ENCODE assay signal across 3 worm cellular contexts in the genomic region with DNA sequence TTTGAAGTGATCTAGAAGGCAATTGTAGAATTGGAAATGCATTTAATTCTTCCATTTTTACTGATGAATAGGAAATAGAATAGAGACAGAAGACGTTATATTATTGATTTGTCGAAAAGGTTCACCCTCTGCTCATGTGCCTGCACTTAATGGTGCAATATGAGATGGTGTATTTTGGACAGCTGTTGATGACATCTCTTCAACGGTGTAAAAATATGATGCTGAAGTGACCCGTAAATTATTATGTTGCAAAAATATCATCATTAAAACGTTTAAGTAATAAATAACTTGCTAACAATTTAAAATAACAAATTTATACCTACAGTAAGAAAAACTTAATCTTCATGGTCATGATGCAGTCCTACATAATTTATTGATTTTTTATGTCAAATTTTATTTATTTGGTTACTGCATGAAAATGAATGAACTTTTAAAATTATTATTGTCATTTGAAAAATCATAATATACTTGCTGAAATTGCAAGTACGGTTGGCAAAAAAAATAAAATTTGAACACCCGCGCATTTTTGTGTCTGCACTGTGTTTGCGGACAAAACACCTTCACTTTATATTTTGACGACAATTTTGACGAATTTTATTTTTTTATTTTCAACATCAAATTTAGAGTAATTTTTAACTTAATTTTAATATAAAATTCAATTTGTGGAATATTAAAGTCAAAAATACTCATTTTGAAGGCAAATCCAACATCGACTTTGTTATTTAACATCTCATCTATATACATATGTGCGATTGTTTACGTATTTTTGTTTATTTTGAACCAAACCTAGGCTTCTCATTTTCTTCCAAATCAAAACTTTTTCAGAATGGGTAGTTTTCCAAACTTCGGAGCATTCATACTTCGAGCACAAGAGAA.
TF ChIP-seq lines count a peak whose summit lies in the region.

TSS of gene fbxb-88 (minus strand) at position 151 of the 876 bp plus-strand sequence.
TSS of gene tbck-1 (plus strand) at position 826 of the 876 bp plus-strand sequence.

TF ChIP-seq in whole organism, L1 larva, 84 proteins besides CTCF, POLR2A, EP300 and RAD21 (continued from another document and continues in another):
- TF ChIP-seq ama-1 (optimal IDR thresholded peaks at IDR 0.05; lab: Kevin White, UChicago) = no peak
- TF ChIP-seq zip-4 (GFP tag; optimal IDR thresholded peaks at IDR 0.05; lab: Kevin White, UChicago) = no peak
- TF ChIP-seq lin-35 (GFP tag; optimal IDR thresholded peaks at IDR 0.05; lab: Kevin White, UChicago) = peak; percentile 98
- TF ChIP-seq lin-39 (tag; optimal IDR thresholded peaks at IDR 0.05; lab: Kevin White, UChicago) = peak; percentile 44
- no peak for TF ChIP-seq ceh-63 (GFP tag; optimal IDR thresholded peaks at IDR 0.05; lab: Kevin White, UChicago)
- TF ChIP-seq F16B12.6 (tag; optimal IDR thresholded peaks at IDR 0.05; lab: Kevin White, UChicago) = peak; percentile 94
- TF ChIP-seq sox-4 (tag; optimal IDR thresholded peaks at IDR 0.05; lab: Kevin White, UChicago) = no peak
- no peak for TF ChIP-seq nhr-28 (tag; optimal IDR thresholded peaks at IDR 0.05; lab: Kevin White, UChicago)
- TF ChIP-seq hlh-17 (GFP tag; optimal IDR thresholded peaks at IDR 0.05; lab: Kevin White, UChicago; ENCODE audit: borderline replicate concordance) = no peak
- no peak for TF ChIP-seq fkh-10 (GFP tag; optimal IDR thresholded peaks at IDR 0.05; lab: Kevin White, UChicago)
- TF ChIP-seq nhr-47 (tag; optimal IDR thresholded peaks at IDR 0.05; lab: Kevin White, UChicago) = peak; percentile 68
- no peak for TF ChIP-seq skn-1 (tag; optimal IDR thresholded peaks at IDR 0.05; lab: Kevin White, UChicago)
- TF ChIP-seq unc-62 (GFP tag; optimal IDR thresholded peaks at IDR 0.05; lab: Kevin White, UChicago) = no peak
- no peak for TF ChIP-seq nhr-84 (tag; optimal IDR thresholded peaks at IDR 0.05; lab: Kevin White, UChicago)
- no peak for TF ChIP-seq unc-30 (tag; optimal IDR thresholded peaks at IDR 0.05; lab: Kevin White, UChicago)
- TF ChIP-seq lin-14 (GFP tag; optimal IDR thresholded peaks at IDR 0.05; lab: Kevin White, UChicago) = no peak
- no peak for TF ChIP-seq jun-1 (tag; optimal IDR thresholded peaks at IDR 0.05; lab: Kevin White, UChicago)
- no peak for TF ChIP-seq nhr-76 (tag; optimal IDR thresholded peaks at IDR 0.05; lab: Kevin White, UChicago)
- no peak for TF ChIP-seq sptf-1 (tag; optimal IDR thresholded peaks at IDR 0.05; lab: Kevin White, UChicago)
- TF ChIP-seq hlh-4 (tag; optimal IDR thresholded peaks at IDR 0.05; lab: Kevin White, UChicago) = no peak
- no peak for TF ChIP-seq nhr-11 (tag; optimal IDR thresholded peaks at IDR 0.05; lab: Kevin White, UChicago)
- no peak for TF ChIP-seq mab-9 (GFP tag; IDR thresholded peaks at IDR 0.05; lab: Robert Waterston, UW)
- no peak for TF ChIP-seq ceh-88 (GFP tag; IDR thresholded peaks at IDR 0.05; lab: Robert Waterston, UW)
- TF ChIP-seq dsc-1 (tag; optimal IDR thresholded peaks at IDR 0.05; lab: Kevin White, UChicago) = peak; percentile 37
- TF ChIP-seq lin-13 (GFP tag; optimal IDR thresholded peaks at IDR 0.05; lab: Kevin White, UChicago) = no peak
- no peak for TF ChIP-seq pax-3 (tag; optimal IDR thresholded peaks at IDR 0.05; lab: Kevin White, UChicago)
- no peak for TF ChIP-seq nhr-77 (tag; optimal IDR thresholded peaks at IDR 0.05; lab: Kevin White, UChicago)
- TF ChIP-seq zag-1 (tag; optimal IDR thresholded peaks at IDR 0.05; lab: Kevin White, UChicago) = no peak
- peak; percentile 62 for TF ChIP-seq tbx-2 (tag; optimal IDR thresholded peaks at IDR 0.05; lab: Kevin White, UChicago)
- no peak for TF ChIP-seq C04F5.9 (tag; optimal IDR thresholded peaks at IDR 0.05; lab: Kevin White, UChicago)
- no peak for TF ChIP-seq egl-13 (tag; optimal IDR thresholded peaks at IDR 0.05; lab: Kevin White, UChicago)
- peak; percentile 44 for TF ChIP-seq snpc-4 (tag; optimal IDR thresholded peaks at IDR 0.05; lab: Kevin White, UChicago)
- peak; percentile 95 to 98 (median 97) for TF ChIP-seq dpl-1 (GFP tag; optimal IDR thresholded peaks at IDR 0.05; lab: Kevin White, UChicago)
- no peak for TF ChIP-seq mef-2 (tag; optimal IDR thresholded peaks at IDR 0.05; lab: Kevin White, UChicago)
- TF ChIP-seq ceh-82 (tag; optimal IDR thresholded peaks at IDR 0.05; lab: Kevin White, UChicago) = peak in 2 of 3 experiments; percentile 53 to 62
- no peak for TF ChIP-seq alr-1 (tag; optimal IDR thresholded peaks at IDR 0.05; lab: Kevin White, UChicago; ENCODE audit: borderline replicate concordance)
- TF ChIP-seq ztf-4 (tag; optimal IDR thresholded peaks at IDR 0.05; lab: Kevin White, UChicago) = no peak
- peak; percentile 21 for TF ChIP-seq unc-86 (tag; optimal IDR thresholded peaks at IDR 0.05; lab: Kevin White, UChicago)
- peak; percentile 46 for TF ChIP-seq nhr-90 (tag; optimal IDR thresholded peaks at IDR 0.05; lab: Kevin White, UChicago; ENCODE audit: poor library complexity)
- TF ChIP-seq lsy-2 (tag; optimal IDR thresholded peaks at IDR 0.05; lab: Kevin White, UChicago) = peak; percentile 70 to 82
- no peak for TF ChIP-seq pqm-1 (tag; optimal IDR thresholded peaks at IDR 0.05; lab: Kevin White, UChicago)

TF ChIP-seq in whole organism, L3 larva, 47 proteins besides CTCF, POLR2A, EP300 and RAD21 (continued from another document):
- TF ChIP-seq pha-4 (tag; optimal IDR thresholded peaks at IDR 0.05; lab: Kevin White, UChicago) (no peak), nhr-23 (tag; optimal IDR thresholded peaks at IDR 0.05; lab: Kevin White, UChicago) (no peak), pqm-1 (tag; optimal IDR thresholded peaks at IDR 0.05; lab: Kevin White, UChicago) (no peak), ceh-16 (tag; optimal IDR thresholded peaks at IDR 0.05; lab: Kevin White, UChicago) (no peak), ztf-11 (tag; optimal IDR thresholded peaks at IDR 0.05; lab: Kevin White, UChicago) (no peak), hmg-11 (tag; optimal IDR thresholded peaks at IDR 0.05; lab: Kevin White, UChicago) (no peak)
TF ChIP-seq in whole organism, L3 larva: peak in this region for 3.

TF ChIP-seq in whole organism, L4 larva, 104 proteins besides CTCF, POLR2A, EP300 and RAD21 (continued from another document):
- TF ChIP-seq D1046.2 (GFP tag; IDR thresholded peaks at IDR 0.05; lab: Robert Waterston, UW) (no peak), F26F4.8 (GFP tag; conservative IDR thresholded peaks at IDR 0.05; lab: Robert Waterston, UW) (no peak), dpl-1 (GFP tag; optimal IDR thresholded peaks at IDR 0.05; lab: Kevin White, UChicago) (peak; percentile 96), lin-38 (GFP tag; IDR thresholded peaks at IDR 0.05; lab: Robert Waterston, UW) (no peak), nhr-42 (GFP tag; IDR thresholded peaks at IDR 0.05; lab: Robert Waterston, UW) (no peak)
